Fruit fly (Drosophila melanogaster) whole organism, embryonic: ENCODE measurements around the gene pigs.

Experiments
- Ada2b ChIP-seq: fragments of 200-800 bp; sonication (Bioruptor generic); IDR thresholded peaks from 2 replicates; pipeline ENCODE4 v1.3.6; 2022; ENCODE audit warnings: missing biosample characterization, missing genetic modification characterization
- Aef1 ChIP-seq: fragments of 200-800 bp; sonication (Bioruptor generic); IDR thresholded peaks from 3 replicates; pipeline ENCODE4 v1.3.6; 2022; ENCODE audit warnings: missing biosample characterization, missing genetic modification characterization
- CG10267 ChIP-seq: fragments of 200-800 bp; sonication (Bioruptor generic); optimal IDR thresholded peaks from 2 replicates; lab custom pipeline; 2018; ENCODE audit warnings: missing biosample characterization, mild to moderate bottlenecking, missing genetic modification characterization, moderate library complexity
- CG12236 ChIP-seq: fragments of 200-800 bp; sonication (Bioruptor generic); optimal IDR thresholded peaks from 2 replicates; lab custom pipeline; 2016; ENCODE audit warnings: missing biosample characterization, missing genetic modification characterization
- CG14014 ChIP-seq: fragments of 200-800 bp; sonication (Bioruptor generic); IDR thresholded peaks from 2 replicates; pipeline ENCODE4 v1.3.6; 2022; ENCODE audit warnings: missing biosample characterization, missing genetic modification characterization
- CG14710 ChIP-seq: fragments of 200-800 bp; sonication (Bioruptor generic); optimal IDR thresholded peaks from 3 replicates; lab custom pipeline; 2019; ENCODE audit warnings: missing biosample characterization, mild to moderate bottlenecking, missing genetic modification characterization, moderate library complexity
- CG2202 ChIP-seq: fragments of 200-800 bp; sonication (Bioruptor generic); optimal IDR thresholded peaks from 2 replicates; lab custom pipeline; 2018; ENCODE audit warnings: missing biosample characterization, mild to moderate bottlenecking, missing genetic modification characterization
- CG32532 ChIP-seq: fragments of 200-800 bp; sonication (Bioruptor generic); IDR thresholded peaks from 2 replicates; pipeline ENCODE4 v1.3.6; 2022; ENCODE audit warnings: missing biosample characterization, missing genetic modification characterization
- CG6175 ChIP-seq: fragments of 200-800 bp; sonication (Bioruptor generic); IDR thresholded peaks from 3 replicates; pipeline ENCODE4 v1.3.6; 2022; ENCODE audit warnings: missing biosample characterization, missing genetic modification characterization
- CG6689 ChIP-seq: fragments of 200-800 bp; sonication (Bioruptor generic); IDR thresholded peaks from 2 replicates; pipeline ENCODE4 v1.3.6; 2022; ENCODE audit warnings: missing biosample characterization, missing genetic modification characterization
- CG7786 ChIP-seq: fragments of 200-800 bp; sonication (Bioruptor generic); optimal IDR thresholded peaks from 2 replicates; lab custom pipeline; 2016; ENCODE audit warnings: missing biosample characterization, missing genetic modification characterization
- CG8765 ChIP-seq: fragments of 200-800 bp; sonication (Bioruptor generic); IDR thresholded peaks from 2 replicates; pipeline ENCODE4 v1.3.6; 2022; ENCODE audit warnings: missing biosample characterization, missing genetic modification characterization
- CG9817 ChIP-seq: fragments of 200-800 bp; sonication (Bioruptor generic); optimal IDR thresholded peaks from 2 replicates; lab custom pipeline; 2018; ENCODE audit warnings: missing biosample characterization, mild to moderate bottlenecking, missing genetic modification characterization, moderate library complexity
- HLH3B ChIP-seq: fragments of 200-800 bp; sonication (Bioruptor generic); IDR thresholded peaks from 2 replicates; pipeline ENCODE4 v1.3.6; 2022; ENCODE audit warnings: missing biosample characterization, missing genetic modification characterization
- Hey ChIP-seq: fragments of 200-800 bp; sonication (Bioruptor generic); optimal IDR thresholded peaks from 3 replicates; lab custom pipeline; 2018; ENCODE audit warnings: missing biosample characterization, mild to moderate bottlenecking, missing genetic modification characterization
- Hr39 ChIP-seq: fragments of >200 bp; optimal IDR thresholded peaks from 2 replicates; lab custom pipeline; 2017
- Hr78 ChIP-seq, 2 experiments: fragments of 200-800 bp in 1 of 2; fragments of >200 bp in 1 of 2; sonication (Bioruptor generic) in 1 of 2; optimal IDR thresholded peaks; 2 replicates each; lab custom pipeline; 2017 to 2019; ENCODE audit warnings: missing biosample characterization in 2 of 2, missing genetic modification characterization in 2 of 2, mild to moderate bottlenecking in 1 of 2, moderate library complexity in 1 of 2
- Kr ChIP-seq: fragments of 200-800 bp; sonication (Bioruptor generic); optimal IDR thresholded peaks from 2 replicates; lab custom pipeline; 2017; ENCODE audit warnings: missing biosample characterization, mild to moderate bottlenecking, missing genetic modification characterization
- MESR4 ChIP-seq: fragments of 200-800 bp; sonication (Bioruptor generic); optimal IDR thresholded peaks from 2 replicates; lab custom pipeline; 2018; ENCODE audit warnings: missing biosample characterization, mild to moderate bottlenecking, missing genetic modification characterization, moderate library complexity
- NFAT ChIP-seq: fragments of 200-800 bp; sonication (Bioruptor generic); IDR thresholded peaks from 2 replicates; pipeline ENCODE4 v1.3.6; 2022; ENCODE audit warnings: missing biosample characterization, missing genetic modification characterization
- NfI ChIP-seq: fragments of 200-800 bp; sonication (Bioruptor generic); optimal IDR thresholded peaks from 3 replicates; lab custom pipeline; 2018; ENCODE audit warnings: missing biosample characterization, mild to moderate bottlenecking, missing genetic modification characterization, moderate library complexity
- Scr ChIP-seq: fragments of 200-800 bp; sonication (Bioruptor generic); IDR thresholded peaks from 2 replicates; pipeline ENCODE4 v1.3.6; 2022; ENCODE audit warnings: missing biosample characterization, missing genetic modification characterization; ENCODE audit not compliant: partially characterized antibody
- Side ChIP-seq: fragments of 200-800 bp; sonication (Bioruptor generic); optimal IDR thresholded peaks from 2 replicates; lab custom pipeline; 2016; ENCODE audit warnings: missing biosample characterization, missing genetic modification characterization
- ase ChIP-seq: fragments of 200-800 bp; sonication (Bioruptor generic); IDR thresholded peaks from 3 replicates; pipeline ENCODE4 v1.3.6; 2022; ENCODE audit warnings: missing biosample characterization, missing genetic modification characterization
- cas ChIP-seq: fragments of 200-800 bp; sonication (Bioruptor generic); IDR thresholded peaks from 2 replicates; pipeline ENCODE4 v1.3.6; 2022; ENCODE audit warnings: missing biosample characterization, missing genetic modification characterization
- caup ChIP-seq: fragments of 200-800 bp; sonication (Bioruptor generic); optimal IDR thresholded peaks from 3 replicates; lab custom pipeline; 2017; ENCODE audit warnings: missing biosample characterization, mild to moderate bottlenecking, missing genetic modification characterization, moderate library complexity; ENCODE audit not compliant: severe bottlenecking
- chm ChIP-seq: fragments of 200-800 bp; sonication (Bioruptor generic); IDR thresholded peaks from 2 replicates; pipeline ENCODE4 v1.3.6; 2022; ENCODE audit warnings: missing biosample characterization, missing genetic modification characterization
- dan ChIP-seq: fragments of 200-800 bp; sonication (Bioruptor generic); IDR thresholded peaks from 2 replicates; pipeline ENCODE4 v1.3.6; 2022; ENCODE audit warnings: missing biosample characterization, missing genetic modification characterization
- dm ChIP-seq: fragments of 200-800 bp; sonication (Bioruptor generic); optimal IDR thresholded peaks from 3 replicates; lab custom pipeline; 2016; ENCODE audit warnings: missing biosample characterization, missing genetic modification characterization
- ems ChIP-seq: fragments of 200-800 bp; sonication (Bioruptor generic); optimal IDR thresholded peaks from 3 replicates; lab custom pipeline; 2016; ENCODE audit warnings: missing biosample characterization, missing genetic modification characterization
- grn ChIP-seq: fragments of 200-800 bp; sonication (Bioruptor generic); optimal IDR thresholded peaks from 3 replicates; lab custom pipeline; 2017; ENCODE audit warnings: missing biosample characterization, missing genetic modification characterization
- gsb-n ChIP-seq: fragments of 200-800 bp; sonication (Bioruptor generic); optimal IDR thresholded peaks from 3 replicates; lab custom pipeline; 2018; ENCODE audit warnings: missing biosample characterization, mild to moderate bottlenecking, missing genetic modification characterization
- jing ChIP-seq: fragments of 200-800 bp; sonication (Bioruptor generic); optimal IDR thresholded peaks from 2 replicates; lab custom pipeline; 2018; ENCODE audit warnings: missing biosample characterization, mild to moderate bottlenecking, missing genetic modification characterization
- knrl ChIP-seq: fragments of 200-800 bp; sonication (Bioruptor generic); IDR thresholded peaks from 3 replicates; pipeline ENCODE4 v1.3.6; 2022; ENCODE audit warnings: missing biosample characterization, missing genetic modification characterization; ENCODE audit not compliant: partially characterized antibody
- lbe ChIP-seq: fragments of 200-800 bp; sonication (Bioruptor generic); optimal IDR thresholded peaks from 2 replicates; lab custom pipeline; 2016; ENCODE audit warnings: missing biosample characterization, mild to moderate bottlenecking, missing genetic modification characterization
- lmd ChIP-seq: fragments of 200-800 bp; sonication (Bioruptor generic); IDR thresholded peaks from 2 replicates; pipeline ENCODE4 v1.3.6; 2022; ENCODE audit warnings: missing biosample characterization, missing genetic modification characterization
- luna ChIP-seq: fragments of 200-800 bp; sonication (Bioruptor generic); optimal IDR thresholded peaks from 2 replicates; lab custom pipeline; 2016; ENCODE audit warnings: missing biosample characterization, missing genetic modification characterization
- mld ChIP-seq: fragments of 200-800 bp; sonication (Bioruptor generic); IDR thresholded peaks from 3 replicates; pipeline ENCODE4 v1.3.6; 2022; ENCODE audit warnings: missing biosample characterization, missing genetic modification characterization; ENCODE audit not compliant: partially characterized antibody
- nmo ChIP-seq: fragments of 200-800 bp; sonication (Bioruptor generic); optimal IDR thresholded peaks from 2 replicates; lab custom pipeline; 2018; ENCODE audit warnings: missing biosample characterization, mild to moderate bottlenecking, missing genetic modification characterization, moderate library complexity
- nom ChIP-seq: fragments of 200-800 bp; sonication (Bioruptor generic); optimal IDR thresholded peaks from 2 replicates; lab custom pipeline; 2017; ENCODE audit warnings: missing biosample characterization, missing genetic modification characterization, mild to moderate bottlenecking, moderate library complexity, missing genetic modification reagents
- oc ChIP-seq: fragments of 200-800 bp; sonication (Bioruptor generic); optimal IDR thresholded peaks from 2 replicates; lab custom pipeline; 2018; ENCODE audit warnings: missing biosample characterization, mild to moderate bottlenecking, missing genetic modification characterization, moderate library complexity
- odd ChIP-seq: fragments of 200-800 bp; sonication (Bioruptor generic); optimal IDR thresholded peaks from 2 replicates; lab custom pipeline; 2017; ENCODE audit warnings: missing biosample characterization, mild to moderate bottlenecking, missing genetic modification characterization
- pan ChIP-seq, 4 experiments: fragments of >200 bp in 3 of 4; fragments of 200-800 bp in 1 of 4; sonication (Bioruptor generic) in 1 of 4; optimal IDR thresholded peaks in 3 of 4; IDR thresholded peaks in 1 of 4; 2 replicates each; pipeline versions ENCODE4 v1.3.6 to Lab custom; 2017 to 2022; ENCODE audit warnings: missing biosample characterization in 2 of 4, missing genetic modification characterization in 2 of 4, mixed read lengths in 1 of 4
- slbo ChIP-seq: fragments of 200-800 bp; sonication (Bioruptor generic); IDR thresholded peaks from 2 replicates; pipeline ENCODE4 v1.3.6; 2022; ENCODE audit warnings: missing biosample characterization, missing genetic modification characterization
- sqz ChIP-seq: fragments of 200-800 bp; sonication (Bioruptor generic); optimal IDR thresholded peaks from 3 replicates; lab custom pipeline; 2018; ENCODE audit warnings: missing biosample characterization, mild to moderate bottlenecking, missing genetic modification characterization
- stc ChIP-seq: fragments of 200-800 bp; sonication (Bioruptor generic); IDR thresholded peaks from 2 replicates; pipeline ENCODE4 v1.3.6; 2022; ENCODE audit warnings: missing biosample characterization, missing genetic modification characterization
- ttk ChIP-seq: fragments of 200-800 bp; sonication (Bioruptor generic); IDR thresholded peaks from 2 replicates; pipeline ENCODE4 v2.1.2; 2022; ENCODE audit warnings: missing biosample characterization, missing genetic modification characterization
- usp ChIP-seq: fragments of >200 bp; optimal IDR thresholded peaks from 2 replicates; lab custom pipeline; 2017; ENCODE audit warnings: missing biosample characterization, missing genetic modification characterization
- zfh2 ChIP-seq: fragments of 200-800 bp; sonication (Bioruptor generic); optimal IDR thresholded peaks from 2 replicates; lab custom pipeline; 2016; ENCODE audit warnings: missing biosample characterization, missing genetic modification characterization

Gene pigs

DNA sequence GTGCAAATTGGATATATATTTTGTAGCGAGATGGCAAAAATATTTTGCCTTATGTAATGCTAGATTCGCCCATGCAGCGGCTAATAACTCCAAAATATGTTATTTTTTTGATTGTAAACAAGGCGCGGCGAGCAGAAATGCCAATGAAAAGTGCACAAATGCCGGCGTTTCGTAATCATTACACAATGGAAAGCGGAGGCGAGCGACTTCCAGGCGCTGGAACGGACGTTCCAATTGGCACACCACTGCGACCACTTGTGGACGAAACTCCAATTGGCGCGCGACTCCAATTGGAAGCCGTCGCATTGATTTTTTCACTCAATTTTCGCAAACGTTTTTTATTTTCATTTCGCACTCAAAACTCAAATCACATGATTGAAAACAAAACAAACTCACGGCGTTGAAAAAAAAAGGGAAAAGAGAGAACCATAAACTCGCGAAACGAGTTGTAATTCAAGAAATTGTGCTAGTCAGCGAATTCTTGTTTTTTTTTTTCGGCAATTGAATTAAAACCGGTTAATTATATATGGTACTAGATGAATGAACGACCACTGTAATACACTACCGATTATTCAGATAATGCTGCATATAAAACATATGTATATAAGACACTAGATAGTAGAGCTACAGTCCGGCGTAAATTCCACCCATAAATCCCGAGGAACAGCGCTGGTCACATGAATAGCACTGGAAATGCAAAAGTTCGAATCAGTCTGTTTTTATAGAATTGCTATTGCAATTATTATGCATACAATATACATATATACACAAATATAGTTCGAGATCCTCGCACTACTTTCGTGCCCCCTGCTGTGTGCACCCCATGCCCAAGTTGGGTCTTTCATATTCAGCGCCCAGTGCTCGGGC lies 79.0 kb downstream of the pigs start, which contains the start of gene ND-ASHI (continued):
- TF ChIP-seq nmo (GFP tag; lab: Kevin White, UChicago): peak; percentile 94
- peak; percentile 96 for TF ChIP-seq lmd
- TF ChIP-seq NFAT (GFP tag; lab: Robert Waterston, UW): peak; percentile 96
- TF ChIP-seq nom (GFP tag; lab: Kevin White, UChicago): peak; percentile 96
- TF ChIP-seq usp (GFP tag; lab: Kevin White, UChicago): no peak
- peak; percentile 94 for TF ChIP-seq CG8765 (GFP tag; lab: Robert Waterston, UW)
- no peak for TF ChIP-seq Scr (GFP tag; lab: Robert Waterston, UW)
- peak; percentile 93 for TF ChIP-seq stc (GFP tag; lab: Robert Waterston, UW)
- TF ChIP-seq CG14710 (tag; lab: Kevin White, UChicago): peak; percentile 79
- peak; percentile 93 for TF ChIP-seq CG6689 (GFP tag; lab: Robert Waterston, UW)
- peak; percentile 89 for TF ChIP-seq cas
- peak; percentile 95 for TF ChIP-seq HLH3B (GFP tag; lab: Robert Waterston, UW)
- TF ChIP-seq CG2202 (tag; lab: Kevin White, UChicago): peak; percentile 74
- TF ChIP-seq CG6175 (GFP tag; lab: Robert Waterston, UW): peak; percentile 92
- peak; percentile 92 for TF ChIP-seq odd (GFP tag; lab: Kevin White, UChicago)
- TF ChIP-seq ase (GFP tag; lab: Robert Waterston, UW): peak; percentile 91
- peak; percentile 22 for TF ChIP-seq grn (GFP tag; lab: Kevin White, UChicago)
- peak; percentile 90 for TF ChIP-seq oc
- TF ChIP-seq Ada2b (GFP tag; lab: Robert Waterston, UW): peak; percentile 96
- TF ChIP-seq ems (GFP tag; lab: Kevin White, UChicago): peak; percentile 93
- TF ChIP-seq dm (GFP tag; lab: Kevin White, UChicago): peak; percentile 71
- no peak for TF ChIP-seq mld (GFP tag; lab: Robert Waterston, UW)
- no peak for TF ChIP-seq pan (optimal IDR thresholded peaks at IDR 0.05; lab: Kevin White, UChicago)
- peak in 1 of 2 experiments; percentile 97 for TF ChIP-seq pan (GFP tag; optimal IDR thresholded peaks at IDR 0.05 in 1 of 2, IDR thresholded peaks at IDR 0.05 in 1 of 2)
- peak; percentile 98 for TF ChIP-seq slbo (GFP tag; lab: Robert Waterston, UW)
- TF ChIP-seq Aef1 (GFP tag; lab: Robert Waterston, UW): peak; percentile 95
- peak; percentile 99 for TF ChIP-seq CG32532
- TF ChIP-seq MESR4: peak; percentile 46
- TF ChIP-seq Hr39 (lab: Kevin White, UChicago): no peak
- TF ChIP-seq CG12236 (GFP tag; lab: Kevin White, UChicago): peak; percentile 73
- TF ChIP-seq knrl: no peak
- TF ChIP-seq luna (GFP tag; lab: Kevin White, UChicago): peak; percentile 83
- TF ChIP-seq gsb-n: peak; percentile 84
- TF ChIP-seq Kr (GFP tag; lab: Kevin White, UChicago): no peak
- peak; percentile 83 for TF ChIP-seq CG10267 (tag; lab: Kevin White, UChicago)
- TF ChIP-seq jing (GFP tag; lab: Kevin White, UChicago): no peak
- TF ChIP-seq lbe: peak; percentile 93
- TF ChIP-seq Side (GFP tag; lab: Kevin White, UChicago): peak; percentile 87
- TF ChIP-seq zfh2 (GFP tag; lab: Kevin White, UChicago): peak; percentile 94
- TF ChIP-seq sqz (GFP tag; lab: Kevin White, UChicago): no peak
- peak; percentile 95 for TF ChIP-seq NfI (GFP tag; lab: Kevin White, UChicago)
- peak; percentile 95 for TF ChIP-seq CG9817 (tag; lab: Kevin White, UChicago)
- peak; percentile 74 for TF ChIP-seq dan (GFP tag; lab: Robert Waterston, UW)
- peak; percentile 98 for TF ChIP-seq caup (GFP tag; lab: Kevin White, UChicago)
- peak; percentile 93 for TF ChIP-seq ttk (GFP tag; lab: Robert Waterston, UW)
- TF ChIP-seq Hr78 (GFP tag; optimal IDR thresholded peaks at IDR 0.05; lab: Kevin White, UChicago): peak in 1 of 2 experiments; percentile 65
- TF ChIP-seq CG14014 (GFP tag; lab: Robert Waterston, UW): peak; percentile 97
- TF ChIP-seq Hey (tag; lab: Kevin White, UChicago): no peak
- peak; percentile 88 for TF ChIP-seq CG7786 (GFP tag; lab: Kevin White, UChicago)
- peak; percentile 96 for TF ChIP-seq chm (GFP tag; lab: Robert Waterston, UW)
